Worm (Caenorhabditis elegans) whole organism, L3 larva: ENCODE data around the gene F47B8.10.

Source experiments
- R02D3.7 ChIP-seq: fragments of 150-350 bp; optimal IDR thresholded peaks from 2 replicates; lab custom pipeline; 2014; ENCODE audit warnings: missing biosample characterization, missing genetic modification characterization
- ZK546.5 ChIP-seq: sonication (generic microtip); optimal IDR thresholded peaks from 2 replicates; lab custom pipeline; 2017; ENCODE audit warnings: missing biosample characterization, missing genetic modification characterization
- aly-2 ChIP-seq: fragments of 150-350 bp; optimal IDR thresholded peaks from 2 replicates; lab custom pipeline; 2014; ENCODE audit warnings: missing biosample characterization, missing genetic modification characterization
- ama-1 ChIP-seq: fragments of 150-350 bp; optimal IDR thresholded peaks from 2 replicates; lab custom pipeline; 2018
- ceh-16 ChIP-seq: sonication (generic microtip); optimal IDR thresholded peaks from 2 replicates; lab custom pipeline; 2017; ENCODE audit warnings: missing biosample characterization, missing genetic modification characterization
- ceh-28 ChIP-seq: fragments of 150-350 bp; optimal IDR thresholded peaks from 2 replicates; lab custom pipeline; 2014; ENCODE audit warnings: missing biosample characterization, missing genetic modification reagents, missing genetic modification characterization
- ceh-82 ChIP-seq: fragments of 150-350 bp; optimal IDR thresholded peaks from 2 replicates; lab custom pipeline; 2014; ENCODE audit warnings: missing biosample characterization, missing genetic modification characterization
- ceh-9 ChIP-seq: sonication (generic microtip); optimal IDR thresholded peaks from 2 replicates; lab custom pipeline; 2018; ENCODE audit warnings: missing biosample characterization, missing genetic modification characterization
- daf-12 ChIP-seq: fragments of 150-350 bp; optimal IDR thresholded peaks from 2 replicates; lab custom pipeline; 2014; ENCODE audit warnings: missing biosample characterization, missing genetic modification reagents, missing genetic modification characterization
- egl-27 ChIP-seq: sonication (generic microtip); optimal IDR thresholded peaks from 4 replicates; lab custom pipeline; 2017; ENCODE audit warnings: missing biosample characterization, missing genetic modification reagents, missing genetic modification characterization
- egl-5 ChIP-seq: fragments of 150-350 bp; optimal IDR thresholded peaks from 2 replicates; lab custom pipeline; 2017; ENCODE audit warnings: missing biosample characterization, missing genetic modification reagents, missing genetic modification characterization, inconsistent platforms
- elt-1 ChIP-seq: fragments of 150-350 bp; optimal IDR thresholded peaks from 2 replicates; lab custom pipeline; 2014; ENCODE audit warnings: missing biosample characterization, missing genetic modification characterization
- elt-2 ChIP-seq: sonication (generic microtip); optimal IDR thresholded peaks from 2 replicates; lab custom pipeline; 2016; ENCODE audit warnings: missing genetic modification reagents, mild to moderate bottlenecking, missing genetic modification characterization, missing compliant biosample characterization
- elt-3 ChIP-seq, 3 experiments: fragments of 150-350 bp in 1 of 3; sonication (generic microtip) in 2 of 3; optimal IDR thresholded peaks; 2 replicates in 2 of 3; 4 replicates in 1 of 3; lab custom pipeline; 2014 to 2017; ENCODE audit warnings: missing biosample characterization in 3 of 3, missing genetic modification characterization in 3 of 3
- eor-1 ChIP-seq, 2 experiments: fragments of 150-350 bp; optimal IDR thresholded peaks; 2 replicates each; lab custom pipeline; 2014 to 2018; ENCODE audit warnings: missing biosample characterization in 2 of 2, missing genetic modification characterization in 2 of 2
- fkh-10 ChIP-seq: sonication (generic microtip); optimal IDR thresholded peaks from 2 replicates; lab custom pipeline; 2017; ENCODE audit warnings: missing biosample characterization, missing genetic modification reagents, missing genetic modification characterization
- fkh-2 ChIP-seq: fragments of 150-350 bp; optimal IDR thresholded peaks from 2 replicates; lab custom pipeline; 2014; ENCODE audit warnings: missing biosample characterization, missing genetic modification reagents, missing genetic modification characterization
- fos-1 ChIP-seq: fragments of 150-350 bp; optimal IDR thresholded peaks from 2 replicates; lab custom pipeline; 2014; ENCODE audit warnings: missing biosample characterization, missing genetic modification characterization
- hmg-11 ChIP-seq: sonication (generic microtip); optimal IDR thresholded peaks from 2 replicates; lab custom pipeline; 2016; ENCODE audit warnings: missing genetic modification characterization, missing compliant biosample characterization
- jun-1 ChIP-seq: fragments of 150-350 bp; optimal IDR thresholded peaks from 2 replicates; lab custom pipeline; 2014; ENCODE audit warnings: missing biosample characterization, missing genetic modification reagents, missing genetic modification characterization
- lin-15B ChIP-seq: fragments of 150-350 bp; optimal IDR thresholded peaks from 2 replicates; lab custom pipeline; 2014; ENCODE audit warnings: missing biosample characterization, missing genetic modification characterization
- lin-39 ChIP-seq: fragments of 150-350 bp; optimal IDR thresholded peaks from 2 replicates; lab custom pipeline; 2018; ENCODE audit warnings: missing biosample characterization, missing genetic modification reagents, missing genetic modification characterization
- lsy-12 ChIP-seq: sonication (generic microtip); optimal IDR thresholded peaks from 2 replicates; lab custom pipeline; 2016; ENCODE audit warnings: mild to moderate bottlenecking, missing genetic modification characterization, missing compliant biosample characterization
- mdl-1 ChIP-seq: fragments of 150-350 bp; optimal IDR thresholded peaks from 2 replicates; lab custom pipeline; 2014; ENCODE audit warnings: missing biosample characterization, missing genetic modification characterization
- mml-1 ChIP-seq: fragments of 150-350 bp; sonication (generic microtip); optimal IDR thresholded peaks from 3 replicates; lab custom pipeline; 2014; ENCODE audit warnings: missing biosample characterization, missing genetic modification characterization
- nfya-1 ChIP-seq: sonication (generic microtip); optimal IDR thresholded peaks from 2 replicates; lab custom pipeline; 2017; ENCODE audit warnings: missing genetic modification characterization, mild to moderate bottlenecking, missing compliant biosample characterization, antibody characterized with exemption, moderate library complexity; ENCODE audit not compliant: insufficient read depth
- nhr-11 ChIP-seq: fragments of 150-350 bp; optimal IDR thresholded peaks from 2 replicates; lab custom pipeline; 2014; ENCODE audit warnings: missing biosample characterization, missing genetic modification characterization
- nhr-12 ChIP-seq: fragments of 150-350 bp; optimal IDR thresholded peaks from 2 replicates; lab custom pipeline; 2014; ENCODE audit warnings: missing biosample characterization, missing genetic modification characterization
- nhr-23 ChIP-seq: fragments of 150-350 bp; optimal IDR thresholded peaks from 2 replicates; lab custom pipeline; 2014; ENCODE audit warnings: missing biosample characterization, missing genetic modification reagents, missing genetic modification characterization
- nhr-237 ChIP-seq: fragments of 150-350 bp; optimal IDR thresholded peaks from 2 replicates; lab custom pipeline; 2014; ENCODE audit warnings: missing biosample characterization, missing genetic modification characterization
- nhr-25 ChIP-seq: sonication (generic microtip); optimal IDR thresholded peaks from 2 replicates; lab custom pipeline; 2017; ENCODE audit warnings: missing biosample characterization, missing genetic modification characterization
- nhr-28 ChIP-seq: fragments of 150-350 bp; optimal IDR thresholded peaks from 2 replicates; lab custom pipeline; 2014; ENCODE audit warnings: missing biosample characterization, missing genetic modification characterization
- nhr-43 ChIP-seq: sonication (generic microtip); optimal IDR thresholded peaks from 2 replicates; lab custom pipeline; 2016; ENCODE audit warnings: mild to moderate bottlenecking, missing genetic modification characterization, missing compliant biosample characterization; ENCODE audit not compliant: poor library complexity, severe bottlenecking
- nhr-67 ChIP-seq: fragments of 150-350 bp; optimal IDR thresholded peaks from 2 replicates; lab custom pipeline; 2014; ENCODE audit warnings: missing biosample characterization, missing genetic modification characterization
- nhr-76 ChIP-seq: fragments of 150-350 bp; sonication (generic microtip); optimal IDR thresholded peaks from 5 replicates; lab custom pipeline; 2014; ENCODE audit warnings: missing biosample characterization, missing genetic modification characterization
- nhr-77 ChIP-seq: fragments of 150-350 bp; optimal IDR thresholded peaks from 2 replicates; lab custom pipeline; 2014; ENCODE audit warnings: missing biosample characterization, missing genetic modification characterization
- pha-4 ChIP-seq: fragments of 150-350 bp; optimal IDR thresholded peaks from 2 replicates; lab custom pipeline; 2014; ENCODE audit warnings: missing biosample characterization, missing genetic modification reagents, missing genetic modification characterization
- pqm-1 ChIP-seq: fragments of 150-350 bp; optimal IDR thresholded peaks from 2 replicates; lab custom pipeline; 2017; ENCODE audit warnings: missing biosample characterization, missing genetic modification characterization, inconsistent platforms
- sea-2 ChIP-seq: fragments of 150-350 bp; sonication (generic microtip); optimal IDR thresholded peaks from 4 replicates; lab custom pipeline; 2014; ENCODE audit warnings: missing biosample characterization, missing genetic modification reagents, missing genetic modification characterization
- skn-1 ChIP-seq: fragments of 150-350 bp; optimal IDR thresholded peaks from 2 replicates; lab custom pipeline; 2014; ENCODE audit warnings: missing biosample characterization, missing genetic modification characterization
- snpc-4 ChIP-seq: fragments of 150-350 bp; optimal IDR thresholded peaks from 2 replicates; lab custom pipeline; 2014; ENCODE audit warnings: missing biosample characterization, missing genetic modification characterization
- tbx-2 ChIP-seq: sonication (generic microtip); optimal IDR thresholded peaks from 2 replicates; lab custom pipeline; 2016; ENCODE audit warnings: mild to moderate bottlenecking, missing genetic modification characterization, missing compliant biosample characterization
- unc-39 ChIP-seq: sonication (generic microtip); optimal IDR thresholded peaks from 4 replicates; lab custom pipeline; 2017; ENCODE audit warnings: missing biosample characterization, missing genetic modification characterization
- unc-62 ChIP-seq: fragments of 150-350 bp; sonication (generic microtip); optimal IDR thresholded peaks from 4 replicates; lab custom pipeline; 2014; ENCODE audit warnings: missing biosample characterization, missing genetic modification reagents, missing genetic modification characterization
- zag-1 ChIP-seq: fragments of 150-350 bp; optimal IDR thresholded peaks from 2 replicates; lab custom pipeline; 2014; ENCODE audit warnings: missing biosample characterization, missing genetic modification characterization
- ztf-11 ChIP-seq: fragments of 150-350 bp; optimal IDR thresholded peaks from 2 replicates; lab custom pipeline; 2014; ENCODE audit warnings: missing biosample characterization, missing genetic modification characterization
- ztf-4 ChIP-seq: fragments of 150-350 bp; optimal IDR thresholded peaks from 2 replicates; lab custom pipeline; 2014; ENCODE audit warnings: missing biosample characterization, missing genetic modification characterization

The F47B8.10 gene

DNA sequence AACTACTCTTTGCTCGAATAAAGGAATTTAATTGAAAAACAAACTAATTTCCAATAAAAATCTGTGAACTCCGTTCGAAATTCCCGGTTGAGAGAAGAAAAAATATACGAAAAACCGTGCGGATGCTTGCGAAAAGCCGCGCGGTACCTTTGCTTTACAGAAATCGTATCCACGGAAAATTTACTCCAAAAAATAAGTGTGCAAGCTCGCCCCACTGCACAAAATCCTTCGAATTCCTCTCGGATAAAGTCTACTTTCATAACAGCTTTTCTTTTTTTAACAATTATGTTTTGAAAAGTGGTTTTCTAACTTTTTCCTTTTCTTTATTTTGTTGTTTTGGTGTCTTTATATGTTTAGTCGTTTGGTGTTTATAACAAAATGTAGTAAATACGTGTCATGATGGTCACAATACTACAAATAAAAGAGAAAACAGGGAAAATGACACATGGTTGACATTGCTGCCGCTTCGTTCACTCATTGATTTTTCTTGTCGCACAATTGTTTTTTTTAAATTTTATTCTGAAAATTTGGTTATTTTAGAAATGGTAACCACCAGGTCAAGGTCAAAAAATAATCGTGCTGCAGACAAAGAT, 5.6 kb downstream of the F47B8.10 start, which contains the start of gene cept-2 (continued):
- peak; percentile 55 for TF ChIP-seq daf-12 (tag; lab: Kevin White, UChicago)
- TF ChIP-seq lin-39: peak; percentile 88
- TF ChIP-seq tbx-2 (tag; lab: Kevin White, UChicago): peak; percentile 75

DNA sequence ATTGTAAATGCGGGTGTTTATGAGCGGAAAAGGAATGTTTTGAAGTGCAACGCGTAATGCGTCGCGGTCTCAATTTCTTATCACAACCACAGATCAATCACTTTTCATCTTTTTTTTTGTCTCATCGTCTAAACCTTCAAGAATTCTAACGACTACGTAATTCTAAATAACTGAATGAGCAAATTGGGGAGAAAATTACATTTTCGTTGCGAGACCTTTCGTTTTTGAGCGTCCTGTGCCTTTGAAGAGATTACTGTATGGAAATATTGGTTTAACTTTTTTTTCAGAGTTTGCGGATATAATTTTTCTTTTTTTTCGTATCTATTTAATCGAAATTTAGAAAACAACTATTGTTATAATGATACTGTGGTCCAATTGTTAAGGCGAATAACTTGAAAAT, 8.7 kb downstream of the F47B8.10 start:
- no peak for TF ChIP-seq skn-1 (tag; lab: Kevin White, UChicago)
- TF ChIP-seq jun-1: no peak
- no peak for TF ChIP-seq lin-15B (tag; lab: Kevin White, UChicago)
- TF ChIP-seq ztf-11: no peak
- no peak for TF ChIP-seq lin-39
- TF ChIP-seq nhr-67 (tag; lab: Kevin White, UChicago): no peak

DNA sequence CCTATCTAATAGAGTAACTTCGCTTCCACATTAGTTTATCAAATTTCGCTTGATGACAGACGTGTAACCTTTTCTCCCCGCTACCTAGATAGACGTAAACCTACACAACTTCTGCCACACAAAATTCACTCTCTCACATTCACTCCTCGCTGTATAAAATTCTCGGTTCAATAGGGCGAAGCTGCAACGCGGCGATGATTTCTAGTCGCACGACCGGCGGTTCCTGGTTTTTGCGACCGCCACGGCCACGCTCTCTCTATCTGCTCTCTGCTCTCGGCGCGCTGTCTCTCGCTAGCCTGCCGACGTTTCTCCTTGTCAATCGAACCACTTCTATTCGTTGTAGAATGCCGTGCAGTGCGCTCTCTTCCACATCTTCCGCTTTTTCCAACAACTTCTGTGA, 9.2 kb downstream of the F47B8.10 start:
- TF ChIP-seq egl-27 (tag; lab: Kevin White, UChicago) (no peak), unc-39 (no peak), nhr-23 (peak; percentile 74), fkh-10 (GFP tag; lab: Kevin White, UChicago) (peak; percentile 10), fos-1 (tag; lab: Kevin White, UChicago) (no peak), mdl-1 (tag; lab: Kevin White, UChicago) (no peak), nhr-67 (tag; lab: Kevin White, UChicago) (no peak), nhr-237 (no peak), nhr-43 (peak; percentile 46), skn-1 (tag; lab: Kevin White, UChicago) (peak; percentile 64), eor-1 (tag; optimal IDR thresholded peaks at IDR 0.05; lab: Kevin White, UChicago) (no peak), ztf-4 (no peak), hmg-11 (tag; lab: Kevin White, UChicago) (peak; percentile 92), sea-2 (GFP tag; lab: Kevin White, UChicago) (no peak), pha-4 (tag; lab: Kevin White, UChicago) (peak; percentile 68), unc-62 (GFP tag; lab: Kevin White, UChicago) (no peak), ztf-11 (no peak), nhr-76 (no peak), elt-1 (tag; lab: Kevin White, UChicago) (no peak), zag-1 (tag; lab: Kevin White, UChicago) (no peak), jun-1 (peak; percentile 60), fkh-2 (no peak), ceh-16 (tag; lab: Kevin White, UChicago) (peak; percentile 25), nhr-12 (tag; lab: Kevin White, UChicago) (no peak), elt-2 (tag; lab: Kevin White, UChicago) (peak; percentile 82), tbx-2 (tag; lab: Kevin White, UChicago) (peak; percentile 19), nhr-11 (tag; lab: Kevin White, UChicago) (no peak), snpc-4 (tag; lab: Kevin White, UChicago) (peak; percentile 89), nfya-1 (tag; lab: Kevin White, UChicago) (peak; percentile 87), ceh-28 (no peak), elt-3 (tag; optimal IDR thresholded peaks at IDR 0.05; lab: Kevin White, UChicago) (peak in 1 of 3 experiments; percentile 11), pqm-1 (tag; lab: Kevin White, UChicago) (peak; percentile 26), nhr-77 (tag; lab: Kevin White, UChicago) (no peak), mml-1 (tag; lab: Kevin White, UChicago) (no peak), lsy-12 (tag; lab: Kevin White, UChicago) (peak; percentile 76), nhr-28 (tag; lab: Kevin White, UChicago) (no peak), ceh-82 (tag; lab: Kevin White, UChicago) (no peak), ceh-9 (no peak), lin-15B (tag; lab: Kevin White, UChicago) (peak; percentile 96), ZK546.5 (no peak), R02D3.7 (tag; lab: Kevin White, UChicago) (no peak), ama-1 (lab: Kevin White, UChicago) (peak; percentile 50), lin-39 (peak; percentile 94), egl-5 (tag; lab: Kevin White, UChicago) (no peak), aly-2 (tag; lab: Kevin White, UChicago) (no peak), daf-12 (tag; lab: Kevin White, UChicago) (no peak), nhr-25 (peak; percentile 86)
